Worm (Caenorhabditis elegans): ENCODE data around the gene ace-1.
A peak's percentile ranks its signal among the peaks of the same experiment; 100 is the strongest.

ace-1 gene

DNA sequence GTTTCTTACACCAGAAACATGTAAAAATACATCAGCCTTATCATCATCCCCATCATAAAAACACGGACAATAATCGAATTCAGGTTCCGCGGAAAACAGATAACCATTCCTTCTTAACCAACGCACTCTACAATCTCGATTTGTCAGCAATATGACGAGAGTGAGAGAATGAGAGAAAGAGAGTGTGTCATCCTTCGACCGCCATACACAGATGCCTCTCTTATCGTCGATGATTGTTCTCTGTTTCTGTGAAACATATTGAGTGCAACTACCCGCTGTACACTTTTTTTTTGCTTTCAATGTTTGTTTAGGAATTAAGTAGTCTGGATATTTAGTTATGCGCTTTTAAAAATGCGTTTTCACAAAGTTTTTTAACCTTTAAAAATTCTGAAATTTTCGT, 18.1 kb upstream of the ace-1 start (continued):
- TF ChIP-seq lin-38 (GFP tag; IDR thresholded peaks at IDR 0.05) (no peak), zfp-2 (tag; optimal IDR thresholded peaks at IDR 0.05) (no peak), ceh-32 (tag; optimal IDR thresholded peaks at IDR 0.05; ENCODE audit: poor library complexity) (no peak), zag-1 (tag; optimal IDR thresholded peaks at IDR 0.05) (no peak), skn-1 (tag; optimal IDR thresholded peaks at IDR 0.05) (no peak), nhr-77 (tag; optimal IDR thresholded peaks at IDR 0.05) (peak; percentile 90), php-3 (GFP tag; IDR thresholded peaks at IDR 0.05) (peak; percentile 75), gei-8 (GFP tag; optimal IDR thresholded peaks at IDR 0.05) (no peak), nhr-237 (tag; optimal IDR thresholded peaks at IDR 0.05) (no peak), hlh-11 (tag; optimal IDR thresholded peaks at IDR 0.05) (peak; percentile 95), nhr-42 (GFP tag; IDR thresholded peaks at IDR 0.05) (0 out of 2 replicates have a peak, but pooled peaks have one; percentile 53), ctbp-1 (GFP tag; IDR thresholded peaks at IDR 0.05) (no peak), ceh-62 (tag; optimal IDR thresholded peaks at IDR 0.05) (no peak), lin-13 (GFP tag; optimal IDR thresholded peaks at IDR 0.05) (no peak), ama-1 (optimal IDR thresholded peaks at IDR 0.05) (no peak), mxl-3 (GFP tag; optimal IDR thresholded peaks at IDR 0.05) (peak; percentile 78), dmd-8 (GFP tag; IDR thresholded peaks at IDR 0.05) (no peak), lin-29 (GFP tag; IDR thresholded peaks at IDR 0.05) (no peak), snpc-4 (tag; optimal IDR thresholded peaks at IDR 0.05) (no peak), nhr-102 (tag; optimal IDR thresholded peaks at IDR 0.05) (peak; percentile 51), vab-7 (GFP tag; IDR thresholded peaks at IDR 0.05) (no peak), nhr-48 (tag; optimal IDR thresholded peaks at IDR 0.05) (peak; percentile 90), tag-97 (GFP tag; IDR thresholded peaks at IDR 0.05) (no peak), hmg-1.1 (GFP tag; IDR thresholded peaks at IDR 0.05) (peak; percentile 34; the same call in 1 of the 2 replicates), hlh-30 (tag; optimal IDR thresholded peaks at IDR 0.05; ENCODE audit: insufficient read depth) (peak; percentile 59), aly-2 (tag; optimal IDR thresholded peaks at IDR 0.05) (no peak), fkh-10 (GFP tag; optimal IDR thresholded peaks at IDR 0.05) (no peak), mep-1 (tag; optimal IDR thresholded peaks at IDR 0.05) (peak; percentile 54), unc-62 (GFP tag; optimal IDR thresholded peaks at IDR 0.05 in 1 of 2) (no peak), unc-62 (tag; optimal IDR thresholded peaks at IDR 0.05) (no peak), pha-4 (GFP tag; IDR thresholded peaks at IDR 0.05) (peak; percentile 32; the same call in 1 of the 2 replicates), pha-4 (tag; optimal IDR thresholded peaks at IDR 0.05) (no peak), zip-11 (GFP tag; IDR thresholded peaks at IDR 0.05) (no peak), T20F7.1 (GFP tag; optimal IDR thresholded peaks at IDR 0.05) (peak; percentile 37), pqm-1 (tag; optimal IDR thresholded peaks at IDR 0.05) (peak; percentile 81), nhr-111 (GFP tag; optimal IDR thresholded peaks at IDR 0.05) (no peak), nhr-10 (tag; optimal IDR thresholded peaks at IDR 0.05) (peak; percentile 21), lin-39 (tag; optimal IDR thresholded peaks at IDR 0.05) (no peak), lir-3 (tag; optimal IDR thresholded peaks at IDR 0.05) (no peak), egl-27 (tag; optimal IDR thresholded peaks at IDR 0.05) (no peak), saeg-2 (GFP tag; IDR thresholded peaks at IDR 0.05) (no peak)

DNA sequence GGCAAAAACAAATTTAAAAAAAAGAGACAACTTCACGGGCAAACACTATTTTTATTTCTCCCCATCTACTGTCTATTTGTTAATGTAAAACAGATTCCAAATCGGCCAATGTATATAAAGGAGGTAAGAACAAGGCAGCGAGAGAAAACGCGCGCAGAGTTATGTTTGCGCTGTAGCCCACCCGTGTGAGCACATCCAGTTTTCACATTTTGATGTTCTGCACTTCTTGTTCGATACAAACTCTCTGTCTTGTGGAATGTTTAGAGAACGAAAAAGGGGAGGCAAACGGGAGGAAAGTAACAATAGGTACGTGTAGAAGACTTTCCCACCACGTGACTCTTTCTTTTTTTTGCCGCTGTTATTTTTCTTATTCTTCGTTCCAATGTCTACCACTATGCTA, 14.6 kb upstream of the ace-1 start:
- TF ChIP-seq fkh-10 (GFP tag; optimal IDR thresholded peaks at IDR 0.05), result peak; percentile 36
- no peak for TF ChIP-seq pha-4 (GFP tag; IDR thresholded peaks at IDR 0.05)
- peak; percentile 35 for TF ChIP-seq pha-4 (tag; optimal IDR thresholded peaks at IDR 0.05)
- no peak for TF ChIP-seq daf-8 (GFP tag; IDR thresholded peaks at IDR 0.05)

Measured in whole organism, L4 larva.